Fruit fly (Drosophila melanogaster): ENCODE data around the gene Kap3.

The Kap3 gene

dm6 chrX:11295412-11296006 is 44.4 kb downstream of the Kap3 start:
- TF ChIP-seq Hr96 (GFP tag; optimal IDR thresholded peaks at IDR 0.05) (no peak), CG1620 (GFP tag; optimal IDR thresholded peaks at IDR 0.05) (no peak), CG7101 (tag; optimal IDR thresholded peaks at IDR 0.05) (no peak), Crg-1 (GFP tag; optimal IDR thresholded peaks at IDR 0.05) (no peak), ovo (GFP tag; optimal IDR thresholded peaks at IDR 0.05) (no peak), cic (GFP tag; optimal IDR thresholded peaks at IDR 0.05) (no peak), kay (GFP tag; ENCODE audit: borderline replicate concordance) (no peak), CG33017 (tag; optimal IDR thresholded peaks at IDR 0.05) (no peak), CG12768 (GFP tag; optimal IDR thresholded peaks at IDR 0.05) (no peak)

dm6 chrX:11293567-11293966 is 46.3 kb downstream of the Kap3 start:
- TF ChIP-seq CG5204 (GFP tag; optimal IDR thresholded peaks at IDR 0.05) = no peak

- TF ChIP-seq cnc (optimal IDR thresholded peaks at IDR 0.05) (no peak), Clk (GFP tag; optimal IDR thresholded peaks at IDR 0.05) (no peak), pad (GFP tag; optimal IDR thresholded peaks at IDR 0.05) (no peak), CG11617 (GFP tag; optimal IDR thresholded peaks at IDR 0.05) (no peak), kay (GFP tag; ENCODE audit: borderline replicate concordance) (no peak), ovo (GFP tag; optimal IDR thresholded peaks at IDR 0.05) (no peak), Mnt (GFP tag; optimal IDR thresholded peaks at IDR 0.05) (no peak)
Observed at dm6 chrX:11284993-11285392, 54.9 kb downstream of the Kap3 start.
